Worm (Caenorhabditis elegans) whole organism, early embryonic: ENCODE results near the gene rap-1.

Experiments used
- aly-1 ChIP-seq: sonication (generic microtip); optimal IDR thresholded peaks from 2 replicates; lab custom pipeline; 2016; ENCODE audit warnings: missing genetic modification characterization, missing compliant biosample characterization
- ama-1 ChIP-seq: fragments of 150-350 bp; optimal IDR thresholded peaks from 2 replicates; lab custom pipeline; 2014
- ceh-36 ChIP-seq: sonication (generic microtip); optimal IDR thresholded peaks from 2 replicates; lab custom pipeline; 2016; ENCODE audit warnings: missing genetic modification characterization, inconsistent platforms, missing compliant biosample characterization
- ets-7 ChIP-seq: sonication (generic microtip); optimal IDR thresholded peaks from 2 replicates; lab custom pipeline; 2016; ENCODE audit warnings: missing genotype, missing genetic modification characterization, missing compliant biosample characterization
- hnd-1 ChIP-seq: sonication (generic microtip); optimal IDR thresholded peaks from 2 replicates; lab custom pipeline; 2016; ENCODE audit warnings: missing genetic modification characterization, missing compliant biosample characterization
- tra-4 ChIP-seq: sonication (generic microtip); optimal IDR thresholded peaks from 2 replicates; lab custom pipeline; 2017; ENCODE audit warnings: missing genetic modification characterization, missing compliant biosample characterization

DNA sequence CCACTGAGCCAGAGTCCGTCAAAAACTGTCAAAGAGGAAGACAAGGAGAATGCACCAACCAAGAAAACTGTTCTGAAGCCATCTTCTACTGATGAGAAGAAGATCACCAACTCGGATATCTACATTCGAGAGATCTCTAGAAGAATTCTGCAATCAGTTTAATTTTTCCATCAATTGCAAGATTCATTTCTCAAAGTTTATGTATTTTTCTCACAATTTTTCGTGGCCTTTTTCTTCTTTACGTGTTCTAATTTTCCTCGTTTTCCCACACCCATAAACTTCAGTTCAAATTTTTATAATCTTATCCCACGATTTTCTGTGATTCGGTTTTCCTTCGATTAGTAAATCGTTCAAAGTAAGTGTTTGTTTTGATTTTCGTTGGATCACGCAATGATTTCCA is 44.8 kb downstream of the rap-1 start, which contains the start of gene hdl-2:
- TF ChIP-seq ets-7 = no peak
- no peak for TF ChIP-seq ama-1
- no peak for TF ChIP-seq ceh-36 (tag; lab: Kevin White, UChicago)
- TF ChIP-seq aly-1 (tag; lab: Kevin White, UChicago) = no peak
- no peak for TF ChIP-seq hnd-1 (tag; lab: Kevin White, UChicago)
- TF ChIP-seq tra-4 = no peak
